Fruit fly (Drosophila melanogaster): Measurements from ENCODE around the gene Rubicon.

Rubicon gene

DNA sequence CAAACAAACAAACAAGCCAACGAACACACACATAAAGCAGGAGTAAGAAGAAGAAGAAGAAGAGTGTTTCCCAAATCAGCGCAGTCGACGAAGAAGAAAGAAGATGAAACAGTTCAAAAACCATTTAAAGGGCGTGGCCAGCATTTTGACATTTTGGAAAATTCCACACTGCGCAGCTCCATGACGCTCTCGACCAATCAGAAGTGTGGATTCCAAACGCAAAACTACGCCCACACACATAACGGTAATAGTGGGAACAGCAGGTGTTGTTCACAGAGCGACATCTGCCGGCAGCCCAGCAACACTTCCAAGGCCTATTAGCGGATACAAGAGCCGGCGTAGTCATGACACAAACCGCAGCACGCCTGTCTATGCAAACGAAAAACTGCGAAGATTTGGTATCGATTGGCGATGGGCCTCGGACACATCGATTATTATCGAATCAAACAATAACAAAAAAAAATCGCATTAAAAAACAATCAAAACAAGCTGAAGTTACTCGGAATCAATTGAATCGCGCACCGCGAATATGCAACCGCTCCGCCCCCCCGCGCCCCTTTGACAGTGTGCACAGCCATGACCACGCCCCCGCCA, at the start of gene Rubicon (continued):
- TF ChIP-seq CG9817 (tag; optimal IDR thresholded peaks at IDR 0.05) (peak; percentile 44), pho (GFP tag; optimal IDR thresholded peaks at IDR 0.05) (peak; percentile 35), sens (GFP tag) (peak; percentile 76), gcm2 (GFP tag; optimal IDR thresholded peaks at IDR 0.05) (no peak), chif (GFP tag; optimal IDR thresholded peaks at IDR 0.05) (peak in 1 of 2 experiments; percentile 29), CG10209 (GFP tag; optimal IDR thresholded peaks at IDR 0.05) (no peak), Dref (GFP tag; IDR thresholded peaks at IDR 0.05) (peak; percentile 97), kah (GFP tag; optimal IDR thresholded peaks at IDR 0.05) (no peak), ash1 (GFP tag; optimal IDR thresholded peaks at IDR 0.05) (no peak), pum (GFP tag; optimal IDR thresholded peaks at IDR 0.05) (peak; percentile 16), mirr (GFP tag; optimal IDR thresholded peaks at IDR 0.05) (peak; percentile 22), oc (tag; optimal IDR thresholded peaks at IDR 0.05) (peak; percentile 90), CG15073 (GFP tag; optimal IDR thresholded peaks at IDR 0.05) (no peak), CG14050 (GFP tag; IDR thresholded peaks at IDR 0.05) (no peak), Dip3 (GFP tag; optimal IDR thresholded peaks at IDR 0.05) (peak; percentile 99), unpg (GFP tag; optimal IDR thresholded peaks at IDR 0.05) (peak; percentile 11), CG10979 (tag; optimal IDR thresholded peaks at IDR 0.05) (peak; percentile 30), CG13287 (GFP tag; IDR thresholded peaks at IDR 0.05; ENCODE audit: partially characterized antibody) (peak; percentile 93), Ptx1 (GFP tag; IDR thresholded peaks at IDR 0.05) (peak; percentile 38), B-H2 (GFP tag; optimal IDR thresholded peaks at IDR 0.05) (peak; percentile 59), GATAe (GFP tag; conservative IDR thresholded peaks at IDR 0.05) (no peak), sr (GFP tag; IDR thresholded peaks at IDR 0.05) (peak; percentile 70; the same call in 2 of the 3 replicates), CG4424 (GFP tag; optimal IDR thresholded peaks at IDR 0.05) (peak; percentile 29), HLH3B (GFP tag; IDR thresholded peaks at IDR 0.05) (0 out of 2 replicates have a peak, but pooled peaks have one; percentile 30), stwl (tag; optimal IDR thresholded peaks at IDR 0.05) (peak; percentile 84), tll (GFP tag; optimal IDR thresholded peaks at IDR 0.05) (no peak), Hr51 (GFP tag; optimal IDR thresholded peaks at IDR 0.05) (peak; percentile 16 to 24), repo (GFP tag; optimal IDR thresholded peaks at IDR 0.05) (no peak), Camta (GFP tag; optimal IDR thresholded peaks at IDR 0.05) (no peak), ssp (GFP tag; IDR thresholded peaks at IDR 0.05) (peak; percentile 49), CG6689 (GFP tag; IDR thresholded peaks at IDR 0.05) (no peak), crol (GFP tag; IDR thresholded peaks at IDR 0.05) (no peak)

DNA sequence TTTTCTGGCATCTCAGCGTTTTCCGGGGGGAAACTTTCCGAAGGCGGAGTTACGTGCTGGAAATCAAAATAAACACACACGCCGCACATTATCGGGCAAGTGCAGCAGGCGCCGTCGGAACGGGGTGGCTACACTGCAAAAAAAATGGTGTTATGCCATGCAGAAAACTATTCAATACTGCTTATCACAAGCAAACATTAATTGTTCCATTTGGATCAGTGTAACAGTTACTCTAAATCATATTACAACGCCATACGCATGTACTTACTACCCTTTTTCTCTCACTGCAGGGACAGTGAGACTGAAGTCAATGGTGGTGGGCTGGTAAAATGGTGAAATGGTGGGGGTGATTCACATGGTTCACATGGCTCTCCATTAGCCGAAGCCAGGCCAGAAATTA, 49.7 kb upstream of the Rubicon start:
- peak in 1 of 3 experiments; percentile 87 for TF ChIP-seq lola (GFP tag; optimal IDR thresholded peaks at IDR 0.05)
- TF ChIP-seq sim (GFP tag; IDR thresholded peaks at IDR 0.05), result peak; percentile 59; the same call in 1 of the 2 replicates
- no peak for TF ChIP-seq wek (GFP tag; optimal IDR thresholded peaks at IDR 0.05)
- TF ChIP-seq HLH3B (GFP tag; IDR thresholded peaks at IDR 0.05), result peak; percentile 70
- TF ChIP-seq nerfin-2 (GFP tag; IDR thresholded peaks at IDR 0.05; ENCODE audit: partially characterized antibody), result no peak
- peak; percentile 77 for TF ChIP-seq CG16863 (GFP tag; optimal IDR thresholded peaks at IDR 0.05)
- peak; percentile 77; the same call in 2 of the 3 replicates for TF ChIP-seq ken (GFP tag; IDR thresholded peaks at IDR 0.05)
- TF ChIP-seq Bgb (GFP tag; IDR thresholded peaks at IDR 0.05; ENCODE audit: partially characterized antibody), result no peak
- TF ChIP-seq ttk (GFP tag; IDR thresholded peaks at IDR 0.05), result peak; percentile 74
- TF ChIP-seq CG7271 (tag; optimal IDR thresholded peaks at IDR 0.05), result no peak
- TF ChIP-seq gfzf (GFP tag; optimal IDR thresholded peaks at IDR 0.05), result no peak
- no peak for TF ChIP-seq CG4617 (GFP tag; optimal IDR thresholded peaks at IDR 0.05; ENCODE audit: borderline replicate concordance)
- TF ChIP-seq prd (optimal IDR thresholded peaks at IDR 0.05), result no peak
- peak; percentile 87 for TF ChIP-seq prd (GFP tag; IDR thresholded peaks at IDR 0.05)
- peak; percentile 64 for TF ChIP-seq Nf-YB (GFP tag; optimal IDR thresholded peaks at IDR 0.05)
- TF ChIP-seq odd (GFP tag; optimal IDR thresholded peaks at IDR 0.05), result no peak
- TF ChIP-seq Rfx (GFP tag; IDR thresholded peaks at IDR 0.05), result no peak
- peak; percentile 95 for TF ChIP-seq Med (GFP tag)
- no peak for TF ChIP-seq cas (GFP tag; IDR thresholded peaks at IDR 0.05)
- TF ChIP-seq klu (GFP tag; IDR thresholded peaks at IDR 0.05), result peak; percentile 46; the same call in 1 of the 2 replicates
